Worm (Caenorhabditis elegans): Measurements from ENCODE around the gene rpt-3.
A peak's percentile ranks its signal among the peaks of the same experiment; 100 is the strongest.

Gene rpt-3

DNA sequence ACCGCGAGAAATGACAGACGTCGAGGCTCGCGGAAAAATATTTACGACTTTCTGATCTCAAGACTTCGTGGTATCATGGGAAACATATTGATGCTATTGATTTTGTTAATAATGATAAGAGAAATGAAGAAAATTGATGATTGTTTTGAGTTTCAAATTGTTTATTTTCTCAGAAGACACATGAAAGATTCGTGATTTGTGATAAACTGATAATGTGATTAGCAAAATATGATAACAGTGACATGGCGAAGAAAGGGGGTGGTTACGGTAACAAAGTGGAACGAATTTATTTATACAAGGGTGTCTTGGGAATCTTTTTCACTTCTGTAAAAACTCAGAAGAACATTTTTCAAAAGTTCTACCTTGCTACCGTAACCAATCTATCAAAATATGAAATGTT lies 19.7 kb downstream of the rpt-3 start:
- TF ChIP-seq unc-62 (GFP tag; optimal IDR thresholded peaks at IDR 0.05 in 1 of 2) (peak in 1 of 2 experiments; percentile 64), unc-62 (tag; optimal IDR thresholded peaks at IDR 0.05) (no peak), lsy-2 (tag; optimal IDR thresholded peaks at IDR 0.05) (peak in 1 of 2 experiments; percentile 18), fos-1 (tag; optimal IDR thresholded peaks at IDR 0.05) (no peak), dmd-6 (GFP tag; IDR thresholded peaks at IDR 0.05) (peak; percentile 44), T26A8.4 (GFP tag; IDR thresholded peaks at IDR 0.05) (no peak), unc-130 (GFP tag; optimal IDR thresholded peaks at IDR 0.05) (no peak), hlh-11 (tag; optimal IDR thresholded peaks at IDR 0.05) (peak; percentile 36), F44E2.7 (GFP tag; IDR thresholded peaks at IDR 0.05) (no peak), dve-1 (tag; optimal IDR thresholded peaks at IDR 0.05; ENCODE audit: insufficient read depth) (peak; percentile 14), daf-16 (GFP tag; optimal IDR thresholded peaks at IDR 0.05) (no peak), daf-16 (tag; optimal IDR thresholded peaks at IDR 0.05) (peak; percentile 73), mdt-29 (GFP tag; IDR thresholded peaks at IDR 0.05) (no peak), egl-27 (tag; optimal IDR thresholded peaks at IDR 0.05) (no peak), hlh-30 (tag; optimal IDR thresholded peaks at IDR 0.05; ENCODE audit: insufficient read depth) (peak; percentile 31), cey-2 (tag; optimal IDR thresholded peaks at IDR 0.05; ENCODE audit: borderline replicate concordance, insufficient read depth) (peak; percentile 44), lin-39 (tag; optimal IDR thresholded peaks at IDR 0.05) (no peak), nhr-28 (tag; optimal IDR thresholded peaks at IDR 0.05) (peak; percentile 20), lir-3 (tag; optimal IDR thresholded peaks at IDR 0.05) (no peak), mxl-2 (GFP tag; conservative IDR thresholded peaks at IDR 0.05) (no peak), T20F7.1 (GFP tag; optimal IDR thresholded peaks at IDR 0.05) (peak; percentile 22), tra-1 (GFP tag; IDR thresholded peaks at IDR 0.05) (0 out of 2 replicates have a peak, but pooled peaks have one; percentile 8)

- TF ChIP-seq lim-7 (GFP tag; IDR thresholded peaks at IDR 0.05): 0 out of 2 replicates have a peak, but pooled peaks have one; percentile 54
- TF ChIP-seq F44E2.7 (GFP tag; IDR thresholded peaks at IDR 0.05): peak; percentile 61; the same call in 1 of the 2 replicates
- 0 out of 2 replicates have a peak, but pooled peaks have one; percentile 8 for TF ChIP-seq F26F4.8 (GFP tag; conservative IDR thresholded peaks at IDR 0.05)
Observed at ce11 chrIII:6513759-6514158, 24.2 kb downstream of the rpt-3 start.

ce11 chrIII:6514673-6515072 lies 25.1 kb downstream of the rpt-3 start, which contains the start of gene acr-5:
acr-5 (minus strand) TSS chrIII:6514773.
- TF ChIP-seq ztf-11 (tag; optimal IDR thresholded peaks at IDR 0.05) (no peak), T20F7.1 (GFP tag; optimal IDR thresholded peaks at IDR 0.05) (no peak), mxl-2 (GFP tag; conservative IDR thresholded peaks at IDR 0.05) (no peak), nhr-111 (GFP tag; optimal IDR thresholded peaks at IDR 0.05) (no peak), ceh-62 (tag; optimal IDR thresholded peaks at IDR 0.05) (no peak), snpc-4 (tag; optimal IDR thresholded peaks at IDR 0.05) (no peak), lin-1 (GFP tag; IDR thresholded peaks at IDR 0.05) (no peak), ceh-28 (tag; optimal IDR thresholded peaks at IDR 0.05) (no peak), lin-38 (GFP tag; IDR thresholded peaks at IDR 0.05) (no peak), dve-1 (tag; optimal IDR thresholded peaks at IDR 0.05; ENCODE audit: insufficient read depth) (no peak), ama-1 (optimal IDR thresholded peaks at IDR 0.05) (no peak), Y105C5A.15 (GFP tag; IDR thresholded peaks at IDR 0.05) (no peak), set-16 (GFP tag; IDR thresholded peaks at IDR 0.05) (no peak), spr-1 (tag; optimal IDR thresholded peaks at IDR 0.05) (no peak)

DNA sequence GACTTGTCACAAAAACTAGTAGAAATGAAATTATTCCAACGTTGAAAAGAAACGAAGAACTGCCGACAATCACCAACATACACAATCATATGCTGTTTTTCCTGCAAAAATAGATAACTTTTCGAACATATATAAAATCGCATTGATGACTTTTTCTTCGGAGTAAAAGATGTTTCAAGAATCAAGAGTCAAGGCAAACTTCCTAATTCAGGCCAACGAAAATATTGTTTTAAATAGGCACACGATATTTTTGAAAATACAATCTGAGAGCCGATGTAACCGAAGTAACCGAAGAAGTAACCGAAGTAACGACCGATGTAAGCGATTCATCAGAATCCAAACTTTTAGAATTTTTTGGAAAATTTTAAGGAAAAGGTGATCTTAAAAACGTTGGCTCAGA lies 30.4 kb downstream of the rpt-3 start, which contains the start of gene C09E7.10:
C09E7.10 (minus strand) TSS at position 101 of the 400 bp plus-strand sequence.
- TF ChIP-seq mep-1 (tag; optimal IDR thresholded peaks at IDR 0.05) (no peak), Y48G9A.11 (GFP tag; IDR thresholded peaks at IDR 0.05) (no peak), attf-4 (tag; optimal IDR thresholded peaks at IDR 0.05) (no peak), madf-9 (GFP tag; conservative IDR thresholded peaks at IDR 0.05) (no peak), spr-3 (GFP tag; optimal IDR thresholded peaks at IDR 0.05) (no peak), nhr-25 (tag; optimal IDR thresholded peaks at IDR 0.05; ENCODE audit: borderline replicate concordance, insufficient read depth) (no peak), nhr-111 (GFP tag; optimal IDR thresholded peaks at IDR 0.05) (no peak), zip-2 (tag; optimal IDR thresholded peaks at IDR 0.05) (no peak), daf-19 (GFP tag; conservative IDR thresholded peaks at IDR 0.05) (no peak), lin-15B (tag; optimal IDR thresholded peaks at IDR 0.05) (no peak), jun-1 (tag; optimal IDR thresholded peaks at IDR 0.05) (no peak), snpc-1.2 (GFP tag; IDR thresholded peaks at IDR 0.05) (no peak), set-16 (GFP tag; IDR thresholded peaks at IDR 0.05) (no peak), gei-8 (GFP tag; optimal IDR thresholded peaks at IDR 0.05) (no peak), nhr-237 (tag; optimal IDR thresholded peaks at IDR 0.05) (no peak), egl-43 (GFP tag; IDR thresholded peaks at IDR 0.05) (no peak)
